Fruit fly (Drosophila melanogaster): ENCODE data around the gene CG17233.

The CG17233 gene

DNA sequence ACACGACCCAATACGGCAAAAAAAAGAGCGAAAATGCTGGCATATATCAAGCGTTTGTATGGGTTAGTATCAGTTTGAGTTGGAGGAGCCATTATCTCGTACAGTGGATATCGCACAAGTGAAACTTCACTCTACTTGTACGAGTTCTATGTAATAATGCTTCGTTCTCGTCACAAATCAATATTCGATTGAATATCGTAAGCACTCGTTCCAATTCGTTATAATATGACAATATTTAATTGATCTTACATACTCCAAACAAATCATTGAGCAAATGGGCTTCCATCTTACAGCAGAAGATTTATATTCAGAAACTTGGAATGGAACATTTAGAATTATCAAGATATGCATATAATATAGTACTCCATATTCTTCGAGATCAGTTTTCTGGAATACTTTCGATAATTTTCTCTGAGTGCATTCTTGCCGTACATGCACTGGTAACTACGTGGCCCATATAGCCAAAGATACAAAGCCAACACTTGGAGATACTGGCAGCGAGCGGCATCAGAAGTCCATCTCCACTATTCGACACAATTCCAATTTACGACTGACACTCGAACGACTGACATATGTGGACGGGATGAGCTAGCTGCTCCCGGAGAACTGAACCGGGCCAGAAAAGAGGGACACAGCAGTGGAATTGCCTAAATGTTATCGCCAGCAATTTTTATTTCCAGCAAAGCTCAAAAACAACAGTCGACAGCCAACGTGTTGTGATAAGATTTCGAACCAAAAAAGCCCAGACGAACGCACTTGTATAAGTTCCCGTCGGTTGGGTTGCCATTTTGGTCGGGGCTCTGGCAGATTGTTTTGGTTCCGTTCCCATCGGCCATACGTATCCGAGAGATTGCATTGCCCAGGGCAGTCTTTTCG, 48.6 kb downstream of the CG17233 start:
- no peak for TF ChIP-seq brk (GFP tag; optimal IDR thresholded peaks at IDR 0.05)
- no peak for TF ChIP-seq dl (GFP tag; optimal IDR thresholded peaks at IDR 0.05; ENCODE audit: insufficient read depth in 1 of 2, partially characterized antibody in 2 of 2)
- no peak for TF ChIP-seq CG32264 (GFP tag; optimal IDR thresholded peaks at IDR 0.05)
- no peak for TF ChIP-seq usp (GFP tag; optimal IDR thresholded peaks at IDR 0.05)
- peak; percentile 22 for TF ChIP-seq ey (GFP tag; optimal IDR thresholded peaks at IDR 0.05)
- no peak for TF ChIP-seq sage (GFP tag; optimal IDR thresholded peaks at IDR 0.05)
- no peak for TF ChIP-seq Vsx2 (GFP tag; optimal IDR thresholded peaks at IDR 0.05; ENCODE audit: partially characterized antibody)
- TF ChIP-seq psq (GFP tag; optimal IDR thresholded peaks at IDR 0.05) = peak; percentile 4
- TF ChIP-seq OdsH (GFP tag; optimal IDR thresholded peaks at IDR 0.05) = no peak
- TF ChIP-seq Abd-B (GFP tag; optimal IDR thresholded peaks at IDR 0.05) = no peak
- no peak for TF ChIP-seq sv (GFP tag; optimal IDR thresholded peaks at IDR 0.05)
- TF ChIP-seq CG9705 (GFP tag; optimal IDR thresholded peaks at IDR 0.05) = no peak
- TF ChIP-seq Hr78 (GFP tag; optimal IDR thresholded peaks at IDR 0.05) = no peak
- TF ChIP-seq h (GFP tag; optimal IDR thresholded peaks at IDR 0.05) = peak; percentile 5
- TF ChIP-seq Rel (GFP tag; optimal IDR thresholded peaks at IDR 0.05) = no peak
- peak; percentile 53 for TF ChIP-seq Rel (tag; optimal IDR thresholded peaks at IDR 0.05)
- no peak for TF ChIP-seq Hr83 (GFP tag; optimal IDR thresholded peaks at IDR 0.05; ENCODE audit: poor library complexity, severe bottlenecking)
- no peak for TF ChIP-seq tai (GFP tag; optimal IDR thresholded peaks at IDR 0.05)
- TF ChIP-seq rgr (GFP tag; optimal IDR thresholded peaks at IDR 0.05) = peak; percentile 7
- no peak for TF ChIP-seq foxo (GFP tag; optimal IDR thresholded peaks at IDR 0.05)
- TF ChIP-seq Sp1 (GFP tag; optimal IDR thresholded peaks at IDR 0.05) = no peak
- TF ChIP-seq fru (GFP tag; optimal IDR thresholded peaks at IDR 0.05) = no peak
- TF ChIP-seq Dfd (GFP tag; optimal IDR thresholded peaks at IDR 0.05) = no peak
- TF ChIP-seq dsf (GFP tag; optimal IDR thresholded peaks at IDR 0.05; ENCODE audit: borderline replicate concordance) = no peak
- no peak for TF ChIP-seq Mio (GFP tag; optimal IDR thresholded peaks at IDR 0.05)
- TF ChIP-seq woc (GFP tag; optimal IDR thresholded peaks at IDR 0.05) = peak; percentile 2
- TF ChIP-seq Hnf4 (GFP tag; optimal IDR thresholded peaks at IDR 0.05) = no peak
- TF ChIP-seq jim (GFP tag; optimal IDR thresholded peaks at IDR 0.05) = no peak
- TF ChIP-seq br (GFP tag; optimal IDR thresholded peaks at IDR 0.05) = no peak
- TF ChIP-seq Myc (optimal IDR thresholded peaks at IDR 0.05) = no peak
- TF ChIP-seq Dif (GFP tag; optimal IDR thresholded peaks at IDR 0.05; ENCODE audit: partially characterized antibody) = no peak
- peak; percentile 20 for TF ChIP-seq HLH106 (tag; optimal IDR thresholded peaks at IDR 0.05)
- no peak for TF ChIP-seq N (GFP tag; optimal IDR thresholded peaks at IDR 0.05)
- TF ChIP-seq lola (GFP tag; optimal IDR thresholded peaks at IDR 0.05) = no peak
- no peak for TF ChIP-seq dmrt93B (GFP tag; optimal IDR thresholded peaks at IDR 0.05)
- TF ChIP-seq Jra (GFP tag; optimal IDR thresholded peaks at IDR 0.05) = no peak
- no peak for TF ChIP-seq pan (optimal IDR thresholded peaks at IDR 0.05)
- no peak for TF ChIP-seq GATAd (GFP tag; optimal IDR thresholded peaks at IDR 0.05)
- no peak for TF ChIP-seq CrebA (GFP tag; optimal IDR thresholded peaks at IDR 0.05; ENCODE audit: borderline replicate concordance)

DNA sequence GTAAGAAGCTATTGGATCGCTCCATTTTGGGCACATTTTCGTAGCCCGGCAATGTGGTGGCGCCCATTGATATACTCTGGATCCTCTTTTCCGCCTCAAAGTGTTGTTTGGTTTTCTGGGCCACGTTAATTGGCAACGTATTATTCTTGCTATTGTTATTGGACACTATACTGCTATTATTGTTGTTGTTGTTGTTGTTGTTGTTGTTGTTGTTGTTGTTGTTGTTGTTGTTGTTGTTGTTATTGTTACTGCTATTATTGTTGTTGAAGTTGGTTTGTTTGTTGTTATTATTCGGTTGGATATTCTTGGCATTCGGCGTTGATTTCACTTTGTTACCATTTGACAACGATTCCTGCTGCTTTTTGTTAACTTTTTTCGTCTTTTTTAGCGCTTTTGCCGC, 49.9 kb downstream of the CG17233 start:
- TF ChIP-seq Rel (GFP tag; optimal IDR thresholded peaks at IDR 0.05) = no peak
- no peak for TF ChIP-seq Rel (tag; optimal IDR thresholded peaks at IDR 0.05)
- TF ChIP-seq psq (GFP tag; optimal IDR thresholded peaks at IDR 0.05) = no peak
- peak; percentile 97 for TF ChIP-seq Dfd (GFP tag; optimal IDR thresholded peaks at IDR 0.05)
- no peak for TF ChIP-seq rgr (GFP tag; optimal IDR thresholded peaks at IDR 0.05)
- TF ChIP-seq brk (GFP tag; optimal IDR thresholded peaks at IDR 0.05) = no peak
- no peak for TF ChIP-seq CrebA (GFP tag; optimal IDR thresholded peaks at IDR 0.05; ENCODE audit: borderline replicate concordance)
